Fruit fly (Drosophila melanogaster): ENCODE results near the gene Dci.

Gene Dci

DNA sequence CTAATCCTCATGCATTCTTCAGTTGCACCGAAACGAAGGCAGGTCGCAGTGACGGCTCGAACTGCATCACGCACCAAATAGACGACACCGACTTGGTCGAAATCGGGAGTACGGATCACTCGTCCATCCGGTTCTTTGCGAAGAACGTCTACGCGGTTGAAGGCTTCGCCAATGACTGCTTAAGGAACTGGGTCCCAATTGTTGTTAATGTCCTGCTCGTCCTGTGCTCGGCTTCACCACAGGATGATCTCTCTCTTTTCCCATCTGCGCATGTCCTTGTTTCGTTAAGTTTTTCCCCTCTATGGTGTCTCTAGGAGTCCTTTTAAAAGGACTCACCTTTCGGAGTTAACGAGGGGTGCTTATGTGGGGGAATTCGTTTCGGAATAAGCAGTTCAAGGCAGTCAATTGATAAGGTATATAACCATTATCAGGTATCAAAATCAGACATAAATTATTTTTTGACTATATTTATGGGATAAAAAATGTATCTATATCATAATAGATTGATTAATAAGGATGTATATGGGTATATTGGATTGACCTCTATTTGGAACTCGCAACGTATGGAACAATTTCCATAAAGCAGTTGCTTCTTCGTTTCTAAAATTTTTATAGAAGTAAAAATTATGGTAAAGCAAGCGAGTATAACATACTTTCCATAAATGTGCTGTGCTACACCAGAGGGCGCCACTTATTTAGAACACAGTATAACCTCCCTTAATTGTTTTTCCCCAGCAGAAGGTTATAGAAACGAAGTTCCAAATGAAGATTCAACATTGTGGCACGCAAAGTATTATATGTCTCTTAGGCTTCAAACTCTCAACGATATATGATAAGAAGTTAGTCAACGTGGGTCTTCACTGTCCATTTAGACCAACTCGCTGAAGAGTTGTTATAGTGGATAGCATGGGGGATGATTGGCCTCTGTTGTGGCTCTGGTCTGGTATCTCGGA lies 6.2 kb downstream of the Dci start, which contains the start of gene dpr20 (continued):
- TF ChIP-seq HHEX (GFP tag; optimal IDR thresholded peaks at IDR 0.05) (peak; percentile 77), ttk (GFP tag; IDR thresholded peaks at IDR 0.05) (peak; percentile 86), CG42726 (GFP tag; IDR thresholded peaks at IDR 0.05; ENCODE audit: partially characterized antibody) (no peak), TFAM (GFP tag; optimal IDR thresholded peaks at IDR 0.05) (no peak), CG15269 (tag; optimal IDR thresholded peaks at IDR 0.05) (peak; percentile 83), CG17328 (GFP tag; IDR thresholded peaks at IDR 0.05) (peak; percentile 88), CG8765 (GFP tag; IDR thresholded peaks at IDR 0.05) (peak; percentile 80), fd96Cb (tag; optimal IDR thresholded peaks at IDR 0.05) (peak; percentile 65), CG10654 (GFP tag; optimal IDR thresholded peaks at IDR 0.05) (peak; percentile 58), grau (tag; optimal IDR thresholded peaks at IDR 0.05) (peak; percentile 94), Camta (GFP tag; optimal IDR thresholded peaks at IDR 0.05) (peak; percentile 65), Side (GFP tag; optimal IDR thresholded peaks at IDR 0.05) (peak; percentile 76), CG10543 (GFP tag; optimal IDR thresholded peaks at IDR 0.05) (peak; percentile 63), Nf-YC (tag; optimal IDR thresholded peaks at IDR 0.05) (peak; percentile 32), CG7963 (GFP tag; IDR thresholded peaks at IDR 0.05; ENCODE audit: partially characterized antibody) (no peak), fru (optimal IDR thresholded peaks at IDR 0.05) (no peak), nerfin-2 (GFP tag; IDR thresholded peaks at IDR 0.05; ENCODE audit: partially characterized antibody) (no peak), CG14860 (GFP tag; IDR thresholded peaks at IDR 0.05; ENCODE audit: partially characterized antibody) (no peak), sima (GFP tag; optimal IDR thresholded peaks at IDR 0.05) (no peak), crp (GFP tag; optimal IDR thresholded peaks at IDR 0.05) (peak in 1 of 2 experiments; percentile 6), chinmo (GFP tag; IDR thresholded peaks at IDR 0.05; ENCODE audit: partially characterized antibody) (no peak), Dad (GFP tag; optimal IDR thresholded peaks at IDR 0.05) (peak; percentile 67), CG3726 (GFP tag; IDR thresholded peaks at IDR 0.05) (peak; percentile 63; the same call in 1 of the 3 replicates), corto (GFP tag; optimal IDR thresholded peaks at IDR 0.05) (no peak), CG12155 (GFP tag; optimal IDR thresholded peaks at IDR 0.05) (peak; percentile 73), CG10431 (GFP tag; optimal IDR thresholded peaks at IDR 0.05) (no peak), ind (GFP tag; optimal IDR thresholded peaks at IDR 0.05) (peak; percentile 89), CG4360 (GFP tag; IDR thresholded peaks at IDR 0.05) (peak; percentile 52), tgo (GFP tag; IDR thresholded peaks at IDR 0.05) (peak; percentile 87), CG7556 (GFP tag; optimal IDR thresholded peaks at IDR 0.05) (peak; percentile 61), gcm (GFP tag; optimal IDR thresholded peaks at IDR 0.05) (peak; percentile 22), CG7839 (tag; optimal IDR thresholded peaks at IDR 0.05) (peak; percentile 83), CG6813 (GFP tag; optimal IDR thresholded peaks at IDR 0.05) (peak; percentile 46), Stat92E (GFP tag; optimal IDR thresholded peaks at IDR 0.05) (no peak), CG13123 (GFP tag; optimal IDR thresholded peaks at IDR 0.05) (no peak), CG15514 (GFP tag; optimal IDR thresholded peaks at IDR 0.05) (peak; percentile 78), Sin3A (optimal IDR thresholded peaks at IDR 0.05) (no peak), pan (optimal IDR thresholded peaks at IDR 0.05) (no peak), pan (GFP tag; optimal IDR thresholded peaks at IDR 0.05 in 1 of 2, IDR thresholded peaks at IDR 0.05 in 1 of 2) (peak in 1 of 2 experiments; percentile 93), CG17359 (tag; optimal IDR thresholded peaks at IDR 0.05) (peak; percentile 72), HLHmδ (GFP tag; optimal IDR thresholded peaks at IDR 0.05) (no peak), CG9727 (GFP tag; optimal IDR thresholded peaks at IDR 0.05) (peak; percentile 39), CG17912 (GFP tag; optimal IDR thresholded peaks at IDR 0.05) (peak; percentile 8), Ada2b (GFP tag; IDR thresholded peaks at IDR 0.05) (peak; percentile 90), CG8290 (GFP tag; optimal IDR thresholded peaks at IDR 0.05) (peak; percentile 13), CG8290 (tag; optimal IDR thresholded peaks at IDR 0.05) (peak; percentile 28 to 95), CG30403 (GFP tag; optimal IDR thresholded peaks at IDR 0.05) (peak; percentile 65), Dek (tag; optimal IDR thresholded peaks at IDR 0.05) (peak; percentile 76)

Data from whole organism, embryonic.